Fruit fly (Drosophila melanogaster) whole organism, prepupa: ENCODE data around the gene CG6225.
A peak's percentile ranks its signal among the peaks of the same experiment; 100 is the strongest.

Source experiments
- CG10669 ChIP-seq: fragments of 200-800 bp; sonication (Bioruptor generic); optimal IDR thresholded peaks from 3 replicates; lab custom pipeline; 2018; ENCODE audit warnings: missing biosample characterization, mild to moderate bottlenecking, missing genetic modification characterization, moderate library complexity
- CG11902 ChIP-seq: fragments of 200-800 bp; sonication (Bioruptor generic); optimal IDR thresholded peaks from 3 replicates; lab custom pipeline; 2016; ENCODE audit warnings: missing biosample characterization, missing genetic modification characterization
- CG15336 ChIP-seq: fragments of 200-800 bp; sonication (Bioruptor generic); IDR thresholded peaks from 2 replicates; pipeline ENCODE4 v1.3.6; 2022; ENCODE audit warnings: missing biosample characterization, missing genetic modification characterization
- CG1621 ChIP-seq: fragments of 200-800 bp; sonication (Bioruptor generic); optimal IDR thresholded peaks from 3 replicates; lab custom pipeline; 2018; ENCODE audit warnings: missing biosample characterization, mild to moderate bottlenecking, missing genetic modification characterization
- CG16779 ChIP-seq: fragments of 200-800 bp; sonication (Bioruptor generic); optimal IDR thresholded peaks from 3 replicates; lab custom pipeline; 2017; ENCODE audit warnings: missing biosample characterization, mild to moderate bottlenecking, missing genetic modification characterization
- CG3032 ChIP-seq: fragments of 200-800 bp; optimal IDR thresholded peaks from 2 replicates; lab custom pipeline; 2019; ENCODE audit warnings: missing biosample characterization, mild to moderate bottlenecking, missing genetic modification characterization, moderate library complexity
- CG31627 ChIP-seq: fragments of 200-800 bp; sonication (Bioruptor generic); optimal IDR thresholded peaks from 3 replicates; lab custom pipeline; 2016; ENCODE audit warnings: missing biosample characterization, missing genetic modification characterization
- CG32006 ChIP-seq: fragments of 200-800 bp; sonication (Bioruptor generic); optimal IDR thresholded peaks from 3 replicates; lab custom pipeline; 2017; ENCODE audit warnings: missing biosample characterization, mild to moderate bottlenecking, missing genetic modification characterization
- CG34406 ChIP-seq: fragments of 200-800 bp; sonication (Bioruptor generic); optimal IDR thresholded peaks from 3 replicates; lab custom pipeline; 2016; ENCODE audit warnings: missing biosample characterization, missing genetic modification characterization
- CG3919 ChIP-seq: fragments of 200-800 bp; sonication (Bioruptor generic); optimal IDR thresholded peaks from 3 replicates; lab custom pipeline; 2016; ENCODE audit warnings: missing biosample characterization, missing genetic modification characterization
- CG6163 ChIP-seq: fragments of 200-800 bp; sonication (Bioruptor generic); IDR thresholded peaks from 3 replicates; pipeline ENCODE4 v1.3.6; 2022; ENCODE audit warnings: missing biosample characterization, missing genetic modification characterization
- CG6276 ChIP-seq: fragments of 200-800 bp; sonication (Bioruptor generic); optimal IDR thresholded peaks from 2 replicates; lab custom pipeline; 2017; ENCODE audit warnings: missing biosample characterization, mild to moderate bottlenecking, missing genetic modification characterization
- CG6792 ChIP-seq: fragments of 200-800 bp; sonication (Bioruptor generic); optimal IDR thresholded peaks from 3 replicates; lab custom pipeline; 2016; ENCODE audit warnings: missing biosample characterization, missing genetic modification characterization
- CG6808 ChIP-seq: fragments of 200-800 bp; sonication (Bioruptor generic); optimal IDR thresholded peaks from 3 replicates; lab custom pipeline; 2017; ENCODE audit warnings: missing biosample characterization, missing genetic modification characterization, mild to moderate bottlenecking, moderate library complexity, missing genetic modification reagents
- CG7368 ChIP-seq: fragments of 200-800 bp; sonication (Bioruptor generic); optimal IDR thresholded peaks from 3 replicates; lab custom pipeline; 2016; ENCODE audit warnings: missing biosample characterization, missing genetic modification characterization
- CG8119 ChIP-seq: fragments of 200-800 bp; sonication (Bioruptor generic); IDR thresholded peaks from 3 replicates; pipeline ENCODE4 v1.3.6; 2022; ENCODE audit warnings: missing biosample characterization, missing genetic modification characterization
- CG8319 ChIP-seq: fragments of 200-800 bp; sonication (Bioruptor generic); optimal IDR thresholded peaks from 3 replicates; lab custom pipeline; 2016; ENCODE audit warnings: missing biosample characterization, missing genetic modification characterization
- CG8632 ChIP-seq: fragments of 200-800 bp; sonication (Bioruptor generic); optimal IDR thresholded peaks from 3 replicates; lab custom pipeline; 2016; ENCODE audit warnings: missing biosample characterization, missing genetic modification characterization
- CG9139 ChIP-seq: fragments of 200-800 bp; sonication (Bioruptor generic); optimal IDR thresholded peaks from 3 replicates; lab custom pipeline; 2017; ENCODE audit warnings: missing biosample characterization, mild to moderate bottlenecking, missing genetic modification characterization
- Eip75B ChIP-seq: fragments of 200-800 bp; sonication (Bioruptor generic); optimal IDR thresholded peaks from 3 replicates; lab custom pipeline; 2016; ENCODE audit warnings: missing biosample characterization, missing genetic modification characterization
- Eip78C ChIP-seq: fragments of 200-800 bp; sonication (Bioruptor generic); peaks from one replicate; lab custom pipeline; 2016; ENCODE audit warnings: missing biosample characterization, missing genetic modification characterization
- Eip93F ChIP-seq: fragments of 200-800 bp; sonication (Bioruptor generic); optimal IDR thresholded peaks from 2 replicates; lab custom pipeline; 2016; ENCODE audit warnings: missing biosample characterization, mild to moderate bottlenecking, missing genetic modification characterization
- Ets21C ChIP-seq: fragments of 200-800 bp; sonication (Bioruptor generic); optimal IDR thresholded peaks from 3 replicates; lab custom pipeline; 2016; ENCODE audit warnings: missing biosample characterization, missing genetic modification characterization
- Ets96B ChIP-seq: fragments of 200-800 bp; optimal IDR thresholded peaks from 2 replicates; lab custom pipeline; 2019; ENCODE audit warnings: missing biosample characterization, mild to moderate bottlenecking, missing genetic modification characterization, moderate library complexity
- Gug ChIP-seq: fragments of 200-800 bp; sonication (Bioruptor generic); IDR thresholded peaks from 2 replicates; pipeline ENCODE4 v1.3.6; 2022; ENCODE audit warnings: missing biosample characterization, missing genetic modification characterization
- Hr38 ChIP-seq: sonication (Bioruptor generic); optimal IDR thresholded peaks from 2 replicates; lab custom pipeline; 2016; ENCODE audit warnings: missing biosample characterization, missing genetic modification characterization
- Hr39 ChIP-seq: fragments of 200-800 bp; sonication (Bioruptor generic); optimal IDR thresholded peaks from 2 replicates; lab custom pipeline; 2016; ENCODE audit warnings: missing biosample characterization, missing genetic modification characterization
- Hr4 ChIP-seq: fragments of 200-800 bp; sonication (Bioruptor generic); optimal IDR thresholded peaks from 3 replicates; lab custom pipeline; 2016; ENCODE audit warnings: missing biosample characterization, missing genetic modification characterization
- Met ChIP-seq: fragments of 200-800 bp; sonication (Bioruptor generic); optimal IDR thresholded peaks from 3 replicates; lab custom pipeline; 2016; ENCODE audit warnings: missing biosample characterization, missing genetic modification characterization
- OdsH ChIP-seq: fragments of 200-800 bp; sonication (Bioruptor generic); optimal IDR thresholded peaks from 3 replicates; lab custom pipeline; 2016; ENCODE audit warnings: missing biosample characterization, missing genetic modification characterization
- Sox102F ChIP-seq: fragments of 200-800 bp; sonication (Bioruptor generic); optimal IDR thresholded peaks from 2 replicates; lab custom pipeline; 2016; ENCODE audit warnings: missing biosample characterization, mild to moderate bottlenecking, missing genetic modification characterization
- Sox14 ChIP-seq: fragments of 200-800 bp; sonication (Bioruptor generic); optimal IDR thresholded peaks from 3 replicates; lab custom pipeline; 2016; ENCODE audit warnings: missing biosample characterization, missing genetic modification characterization
- Sox15 ChIP-seq: fragments of 200-800 bp; sonication (Bioruptor generic); optimal IDR thresholded peaks from 3 replicates; lab custom pipeline; 2016; ENCODE audit warnings: missing biosample characterization, missing genetic modification characterization
- achi ChIP-seq: fragments of 200-800 bp; sonication (Bioruptor generic); optimal IDR thresholded peaks from 3 replicates; lab custom pipeline; 2016; ENCODE audit warnings: missing biosample characterization, missing genetic modification characterization
- dac ChIP-seq: fragments of 200-800 bp; sonication (Bioruptor generic); optimal IDR thresholded peaks from 2 replicates; lab custom pipeline; 2017; ENCODE audit warnings: missing biosample characterization, mild to moderate bottlenecking, missing genetic modification characterization
- dsx ChIP-seq: fragments of 200-800 bp; optimal IDR thresholded peaks from 3 replicates; lab custom pipeline; 2019; ENCODE audit warnings: missing biosample characterization, mild to moderate bottlenecking, missing genetic modification characterization, moderate library complexity; ENCODE audit not compliant: poor library complexity, severe bottlenecking
- esn ChIP-seq: fragments of 200-800 bp; sonication (Bioruptor generic); optimal IDR thresholded peaks from 2 replicates; lab custom pipeline; 2016; ENCODE audit warnings: missing biosample characterization, mild to moderate bottlenecking, missing genetic modification characterization, moderate library complexity
- fd59A ChIP-seq: fragments of 200-800 bp; sonication (Bioruptor generic); optimal IDR thresholded peaks from 2 replicates; lab custom pipeline; 2017; ENCODE audit warnings: missing biosample characterization, mild to moderate bottlenecking, missing genetic modification characterization, missing genetic modification reagents
- fkh ChIP-seq: fragments of 200-800 bp; sonication (Bioruptor generic); optimal IDR thresholded peaks from 3 replicates; lab custom pipeline; 2017; ENCODE audit warnings: missing biosample characterization, mild to moderate bottlenecking, missing genetic modification characterization, moderate library complexity
- lz ChIP-seq: fragments of 200-800 bp; sonication (Bioruptor generic); optimal IDR thresholded peaks from 3 replicates; lab custom pipeline; 2016; ENCODE audit warnings: missing biosample characterization, missing genetic modification characterization
- net ChIP-seq: fragments of 200-800 bp; sonication (Bioruptor generic); optimal IDR thresholded peaks from 3 replicates; lab custom pipeline; 2016; ENCODE audit warnings: missing biosample characterization, missing genetic modification characterization
- pdm3 ChIP-seq: fragments of 200-800 bp; sonication (Bioruptor generic); optimal IDR thresholded peaks from 3 replicates; lab custom pipeline; 2016; ENCODE audit warnings: missing biosample characterization, missing genetic modification characterization
- salr ChIP-seq, 2 experiments: fragments of 200-800 bp; sonication (Bioruptor generic); optimal IDR thresholded peaks; 3 replicates each; lab custom pipeline; 2016 to 2018; ENCODE audit warnings: missing biosample characterization in 2 of 2, missing genetic modification characterization in 2 of 2, mild to moderate bottlenecking in 1 of 2
- spab ChIP-seq: fragments of 200-800 bp; sonication (Bioruptor generic); optimal IDR thresholded peaks from 2 replicates; lab custom pipeline; 2017; ENCODE audit warnings: missing biosample characterization, mild to moderate bottlenecking, missing genetic modification characterization, missing genetic modification reagents
- ss ChIP-seq, 2 experiments: fragments of 200-800 bp; sonication (Bioruptor generic); optimal IDR thresholded peaks; 2 replicates in 1 of 2; 3 replicates in 1 of 2; lab custom pipeline; 2017 to 2018; ENCODE audit warnings: mild to moderate bottlenecking in 2 of 2, missing biosample characterization in 2 of 2, missing genetic modification characterization in 2 of 2, moderate library complexity in 1 of 2
- topi ChIP-seq: fragments of 200-800 bp; sonication (Bioruptor generic); optimal IDR thresholded peaks from 3 replicates; lab custom pipeline; 2016; ENCODE audit warnings: missing biosample characterization, missing genetic modification characterization
- vri ChIP-seq: fragments of 200-800 bp; sonication (Bioruptor generic); optimal IDR thresholded peaks from 3 replicates; lab custom pipeline; 2016; ENCODE audit warnings: missing biosample characterization, mild to moderate bottlenecking, missing genetic modification characterization

Gene CG6225

DNA sequence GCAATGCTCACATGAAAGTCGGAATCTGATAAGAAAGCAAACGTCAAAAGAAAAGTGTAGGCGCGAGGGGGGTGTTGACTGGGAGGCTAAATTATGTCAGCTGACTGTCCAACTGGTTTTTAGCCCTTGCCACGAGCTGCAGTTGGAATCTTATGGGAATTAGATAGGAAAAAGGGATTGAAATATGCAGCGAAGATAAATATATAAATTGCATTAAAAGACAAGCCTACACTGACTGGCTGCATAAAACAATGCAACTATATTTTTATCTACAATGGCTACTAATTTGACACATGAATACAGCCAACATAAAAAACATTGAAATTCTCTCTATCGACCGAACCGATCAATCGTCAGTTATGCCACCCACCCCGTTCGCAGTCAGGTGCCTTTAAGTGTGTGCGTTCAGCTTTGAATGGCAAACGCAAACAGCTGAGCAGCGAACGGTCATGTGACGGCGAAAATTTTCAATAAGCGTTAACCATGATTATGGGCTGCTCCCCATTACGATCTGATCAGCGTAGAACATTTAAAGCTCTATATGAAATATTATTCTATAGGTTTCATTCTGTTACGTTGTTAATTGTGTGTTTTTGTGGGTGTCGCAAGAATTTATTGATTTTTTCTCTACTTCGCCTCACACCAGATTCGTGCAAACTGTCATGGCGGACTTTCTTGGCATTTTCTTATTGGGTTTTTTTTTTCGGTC, 27.5 kb upstream of the CG6225 start:
- TF ChIP-seq CG32006 (GFP tag; lab: Kevin White, UChicago), result no peak
- peak; percentile 82 for TF ChIP-seq fkh
- no peak for TF ChIP-seq CG11902 (GFP tag; lab: Kevin White, UChicago)
- no peak for TF ChIP-seq CG15336 (GFP tag; lab: Robert Waterston, UW)
- TF ChIP-seq pdm3 (GFP tag; lab: Kevin White, UChicago), result no peak
- peak; percentile 3 for TF ChIP-seq achi (GFP tag; lab: Kevin White, UChicago)
- TF ChIP-seq Eip78C, result peak; percentile 64
- TF ChIP-seq salr (GFP tag; optimal IDR thresholded peaks at IDR 0.05; lab: Kevin White, UChicago), result no peak
- peak; percentile 87 for TF ChIP-seq vri
- TF ChIP-seq CG34406 (GFP tag; lab: Kevin White, UChicago), result no peak
- no peak for TF ChIP-seq net
- TF ChIP-seq Ets96B (tag; lab: Kevin White, UChicago), result no peak

DNA sequence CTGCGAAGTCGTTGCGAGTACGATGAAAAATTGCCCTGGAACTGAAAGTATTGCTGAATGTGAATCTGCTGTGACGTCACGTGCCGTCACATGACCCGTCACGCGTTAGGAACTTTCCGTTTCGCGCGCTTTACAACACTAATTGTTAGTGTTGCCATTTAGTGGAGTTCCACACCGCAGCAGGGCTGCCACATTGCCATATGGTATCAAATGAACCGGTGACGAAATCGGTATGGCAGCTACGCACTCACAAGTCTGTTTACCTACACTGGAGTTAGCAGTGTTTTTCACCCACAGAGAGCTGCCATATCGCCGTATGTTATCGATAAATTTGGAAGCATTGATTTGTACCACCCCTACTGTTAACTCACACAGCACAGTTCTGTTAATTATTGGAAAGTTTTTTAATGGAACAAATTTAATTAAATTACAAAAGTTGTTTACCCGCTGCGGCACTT, 26.7 kb upstream of the CG6225 start, which contains the start of the genes Vha55 and Snx3:
Gene Vha55 (minus strand): TSS at position 139 of the 458 bp plus-strand sequence.
Gene Snx3 (plus strand): TSS at position 341 of the 458 bp plus-strand sequence.
- no peak for TF ChIP-seq dsx (GFP tag; lab: Kevin White, UChicago)
- no peak for TF ChIP-seq fkh
- no peak for TF ChIP-seq dac
- no peak for TF ChIP-seq CG6792 (GFP tag; lab: Kevin White, UChicago)
- TF ChIP-seq CG34406 (GFP tag; lab: Kevin White, UChicago), result no peak
- peak; percentile 58 for TF ChIP-seq Sox14
- TF ChIP-seq CG3919 (GFP tag; lab: Kevin White, UChicago), result peak; percentile 51
- TF ChIP-seq fd59A (GFP tag; lab: Kevin White, UChicago), result no peak
- no peak for TF ChIP-seq Hr38
- TF ChIP-seq lz (GFP tag; lab: Kevin White, UChicago), result peak; percentile 49
- no peak for TF ChIP-seq Met (GFP tag; lab: Kevin White, UChicago)
- TF ChIP-seq CG8119 (GFP tag; lab: Robert Waterston, UW), result no peak
- TF ChIP-seq CG10669 (GFP tag; lab: Kevin White, UChicago), result no peak
- TF ChIP-seq Sox102F, result no peak
- TF ChIP-seq CG11902 (GFP tag; lab: Kevin White, UChicago), result peak; percentile 4
- no peak for TF ChIP-seq Eip93F (GFP tag; lab: Kevin White, UChicago)
- TF ChIP-seq Ets21C (GFP tag; lab: Kevin White, UChicago), result peak; percentile 44
- peak; percentile 16 for TF ChIP-seq Eip75B (GFP tag; lab: Kevin White, UChicago)
- no peak for TF ChIP-seq salr (GFP tag; optimal IDR thresholded peaks at IDR 0.05; lab: Kevin White, UChicago)
- TF ChIP-seq Gug (GFP tag; lab: Robert Waterston, UW), result no peak
- peak; percentile 48 for TF ChIP-seq topi (GFP tag; lab: Kevin White, UChicago)
- TF ChIP-seq CG3032 (tag; lab: Kevin White, UChicago), result peak; percentile 51
- TF ChIP-seq net, result no peak
- TF ChIP-seq CG16779 (tag; lab: Kevin White, UChicago), result peak; percentile 19
- TF ChIP-seq spab (GFP tag; lab: Kevin White, UChicago), result no peak
- TF ChIP-seq CG7368 (GFP tag; lab: Kevin White, UChicago), result no peak
- TF ChIP-seq OdsH (GFP tag; lab: Kevin White, UChicago), result peak; percentile 30
- TF ChIP-seq Hr4 (GFP tag; lab: Kevin White, UChicago), result no peak
- no peak for TF ChIP-seq CG8319 (GFP tag; lab: Kevin White, UChicago)
- no peak for TF ChIP-seq Ets96B (tag; lab: Kevin White, UChicago)
- no peak for TF ChIP-seq CG9139
- TF ChIP-seq CG8632, result no peak
- peak; percentile 27 for TF ChIP-seq Eip78C
- peak; percentile 6 for TF ChIP-seq esn (GFP tag; lab: Kevin White, UChicago)
- TF ChIP-seq pdm3 (GFP tag; lab: Kevin White, UChicago), result no peak
- TF ChIP-seq CG31627 (GFP tag; lab: Kevin White, UChicago), result peak; percentile 61
- no peak for TF ChIP-seq CG1621 (tag; lab: Kevin White, UChicago)
- TF ChIP-seq ss (GFP tag; optimal IDR thresholded peaks at IDR 0.05; lab: Kevin White, UChicago), result no peak
- TF ChIP-seq Hr39, result peak; percentile 54
- no peak for TF ChIP-seq CG15336 (GFP tag; lab: Robert Waterston, UW)
- no peak for TF ChIP-seq CG6808 (GFP tag; lab: Kevin White, UChicago)
- TF ChIP-seq achi (GFP tag; lab: Kevin White, UChicago), result no peak
- TF ChIP-seq CG32006 (GFP tag; lab: Kevin White, UChicago), result no peak
- peak; percentile 76 for TF ChIP-seq vri
- no peak for TF ChIP-seq CG6276 (GFP tag; lab: Kevin White, UChicago)
- no peak for TF ChIP-seq CG6163
- no peak for TF ChIP-seq Sox15 (GFP tag; lab: Kevin White, UChicago)
